Fruit fly (Drosophila melanogaster): Measurements from ENCODE around the gene frac.

dm6 chr3L:7562310-7562709, at the start of gene frac:
- no peak for TF ChIP-seq CG8159 (tag; optimal IDR thresholded peaks at IDR 0.05)
- TF ChIP-seq CG32121 (GFP tag; IDR thresholded peaks at IDR 0.05): no peak
- no peak for TF ChIP-seq CG12605 (GFP tag; IDR thresholded peaks at IDR 0.05)
- no peak for TF ChIP-seq EcR (GFP tag; optimal IDR thresholded peaks at IDR 0.05)
- no peak for TF ChIP-seq Pif1B (GFP tag; optimal IDR thresholded peaks at IDR 0.05)
- no peak for TF ChIP-seq CG15710 (tag; optimal IDR thresholded peaks at IDR 0.05)
- TF ChIP-seq CG8301 (tag; optimal IDR thresholded peaks at IDR 0.05): no peak

Measured in whole organism, pupa.